Worm (Caenorhabditis elegans) whole organism, young adult: ENCODE measurements around the gene C24A3.2.

Experiments used
- B0035.1 ChIP-seq: sonication (generic microtip); optimal IDR thresholded peaks from 2 replicates; lab custom pipeline; 2016; ENCODE audit warnings: missing genetic modification characterization, mild to moderate bottlenecking, missing compliant biosample characterization, missing genotype, missing genetic modification reagents
- B0261.1 ChIP-seq: sonication (generic microtip); optimal IDR thresholded peaks from 2 replicates; lab custom pipeline; 2016; ENCODE audit warnings: mild to moderate bottlenecking, missing genetic modification characterization, moderate library complexity, missing compliant biosample characterization
- C06A6.2 ChIP-seq: fragments of 200-800 bp; sonication (Bioruptor generic); conservative IDR thresholded peaks from 2 replicates; pipeline ENCODE4 v1.3.6; 2022; ENCODE audit warnings: missing genetic modification characterization, missing compliant biosample characterization
- F22D6.2 ChIP-seq: sonication (generic microtip); optimal IDR thresholded peaks from 2 replicates; lab custom pipeline; 2016; ENCODE audit warnings: mild to moderate bottlenecking, missing genetic modification characterization, missing compliant biosample characterization
- F23B12.7 ChIP-seq: sonication (generic microtip); optimal IDR thresholded peaks from 2 replicates; lab custom pipeline; 2017; ENCODE audit warnings: missing genetic modification characterization, mild to moderate bottlenecking, missing compliant biosample characterization, antibody characterized with exemption, moderate library complexity; ENCODE audit not compliant: insufficient read depth
- F39B2.1 ChIP-seq: fragments of 200-800 bp; sonication (Bioruptor generic); IDR thresholded peaks from 2 replicates; pipeline ENCODE4 v1.3.6; 2022; ENCODE audit warnings: missing genetic modification reagents, missing genetic modification characterization, missing compliant biosample characterization
- F57A8.1 ChIP-seq: fragments of 200-800 bp; sonication (Bioruptor generic); optimal IDR thresholded peaks from 2 replicates; lab custom pipeline; 2018; ENCODE audit warnings: mild to moderate bottlenecking, missing genetic modification characterization, moderate library complexity, missing compliant biosample characterization
- K11D2.4 ChIP-seq: fragments of 200-800 bp; sonication (Bioruptor generic); IDR thresholded peaks from 2 replicates; pipeline ENCODE4 v1.3.6; 2022; ENCODE audit warnings: missing genetic modification reagents, missing genetic modification characterization, missing compliant biosample characterization
- T07F8.4 ChIP-seq: sonication (generic microtip); optimal IDR thresholded peaks from 2 replicates; lab custom pipeline; 2016; ENCODE audit warnings: mild to moderate bottlenecking, missing genetic modification characterization, moderate library complexity, missing compliant biosample characterization
- Y79H2A.3 ChIP-seq: fragments of 200-800 bp; sonication (Bioruptor generic); conservative IDR thresholded peaks from 2 replicates; pipeline ENCODE4 v1.3.6; 2022; ENCODE audit warnings: missing genetic modification reagents, missing genetic modification characterization, missing compliant biosample characterization
- aptf-3 ChIP-seq: fragments of 200-800 bp; sonication (Bioruptor generic); IDR thresholded peaks from 2 replicates; pipeline ENCODE4 v1.3.6; 2022; ENCODE audit warnings: missing genetic modification characterization, missing compliant biosample characterization
- atf-7 ChIP-seq: sonication (generic microtip); optimal IDR thresholded peaks from 2 replicates; lab custom pipeline; 2017; ENCODE audit warnings: mild to moderate bottlenecking, missing genetic modification characterization, missing compliant biosample characterization
- bed-1 ChIP-seq: fragments of 200-800 bp; sonication (Bioruptor generic); IDR thresholded peaks from 2 replicates; pipeline ENCODE4 v1.3.6; 2022; ENCODE audit warnings: missing genetic modification reagents, missing genetic modification characterization, missing compliant biosample characterization
- cebp-2 ChIP-seq: fragments of 200-800 bp; sonication (Bioruptor generic); IDR thresholded peaks from 2 replicates; pipeline ENCODE4 v1.3.6; 2022; ENCODE audit warnings: missing genetic modification characterization, missing compliant biosample characterization
- ceh-100 ChIP-seq: fragments of 200-800 bp; sonication (Bioruptor generic); IDR thresholded peaks from 2 replicates; pipeline ENCODE4 v1.3.6; 2022; ENCODE audit warnings: missing genetic modification reagents, missing genetic modification characterization, missing compliant biosample characterization
- ceh-27 ChIP-seq: fragments of 200-800 bp; sonication (Bioruptor generic); optimal IDR thresholded peaks from 2 replicates; lab custom pipeline; 2018; ENCODE audit warnings: mild to moderate bottlenecking, missing genetic modification characterization, moderate library complexity, missing compliant biosample characterization
- ceh-40 ChIP-seq: fragments of 200-800 bp; sonication (Bioruptor generic); IDR thresholded peaks from 2 replicates; pipeline ENCODE4 v1.3.6; 2022; ENCODE audit warnings: missing genetic modification characterization, missing compliant biosample characterization
- ceh-58 ChIP-seq: fragments of 200-800 bp; sonication (Bioruptor generic); IDR thresholded peaks from 2 replicates; pipeline ENCODE4 v1.3.6; 2022; ENCODE audit warnings: missing genetic modification characterization, missing compliant biosample characterization
- chd-7 ChIP-seq: sonication (generic microtip); optimal IDR thresholded peaks from 2 replicates; lab custom pipeline; 2016; ENCODE audit warnings: mild to moderate bottlenecking, missing genetic modification characterization, moderate library complexity, missing compliant biosample characterization
- dpl-1 ChIP-seq: fragments of 150-350 bp; optimal IDR thresholded peaks from 2 replicates; lab custom pipeline; 2014; ENCODE audit warnings: missing biosample characterization, missing genetic modification reagents, missing genetic modification characterization
- egl-44 ChIP-seq: fragments of 200-800 bp; sonication (Bioruptor generic); IDR thresholded peaks from 2 replicates; pipeline ENCODE4 v1.3.6; 2022; ENCODE audit warnings: missing genetic modification reagents, missing genetic modification characterization, missing compliant biosample characterization
- egrh-3 ChIP-seq: fragments of 200-800 bp; sonication (Bioruptor generic); IDR thresholded peaks from 2 replicates; pipeline ENCODE4 v1.3.6; 2022; ENCODE audit warnings: missing genetic modification reagents, missing genetic modification characterization, missing compliant biosample characterization
- ekl-4 ChIP-seq: fragments of 200-800 bp; sonication (Bioruptor generic); IDR thresholded peaks from 2 replicates; pipeline ENCODE4 v1.3.6; 2022; ENCODE audit warnings: missing genetic modification reagents, missing genetic modification characterization, missing compliant biosample characterization
- ets-4 ChIP-seq: fragments of 200-800 bp; sonication (Bioruptor generic); optimal IDR thresholded peaks from 2 replicates; lab custom pipeline; 2018; ENCODE audit warnings: mild to moderate bottlenecking, missing genetic modification characterization, missing compliant biosample characterization
- let-607 ChIP-seq, 2 experiments: fragments of 200-800 bp in 1 of 2; sonication (Bioruptor generic) in 1 of 2; sonication (generic microtip) in 1 of 2; optimal IDR thresholded peaks; 2 replicates each; lab custom pipeline; 2016 to 2018; ENCODE audit warnings: mild to moderate bottlenecking in 2 of 2, missing compliant biosample characterization in 2 of 2, missing genetic modification characterization in 2 of 2, moderate library complexity in 2 of 2, missing genotype in 1 of 2
- lin-26 ChIP-seq: fragments of 200-800 bp; sonication (Bioruptor generic); IDR thresholded peaks from 2 replicates; pipeline ENCODE4 v1.3.6; 2022; ENCODE audit warnings: missing genetic modification reagents, missing genetic modification characterization, missing compliant biosample characterization
- lsy-27 ChIP-seq: sonication (generic microtip); optimal IDR thresholded peaks from 2 replicates; lab custom pipeline; 2017; ENCODE audit warnings: missing genetic modification characterization, mild to moderate bottlenecking, missing compliant biosample characterization, antibody characterized with exemption, missing genotype, borderline replicate concordance; ENCODE audit not compliant: insufficient read depth
- mcd-1 ChIP-seq: fragments of 200-800 bp; sonication (Bioruptor generic); IDR thresholded peaks from 2 replicates; pipeline ENCODE4 v1.3.6; 2022; ENCODE audit warnings: missing genetic modification reagents, missing genetic modification characterization, missing compliant biosample characterization
- mel-28 ChIP-seq: sonication (generic microtip); optimal IDR thresholded peaks from 2 replicates; lab custom pipeline; 2016; ENCODE audit warnings: borderline replicate concordance, mild to moderate bottlenecking, missing genetic modification characterization, missing compliant biosample characterization
- mes-4 ChIP-seq: sonication (generic microtip); optimal IDR thresholded peaks from 2 replicates; lab custom pipeline; 2016; ENCODE audit warnings: missing genotype, missing genetic modification characterization, missing compliant biosample characterization
- nhr-27 ChIP-seq: fragments of 200-800 bp; sonication (Bioruptor generic); optimal IDR thresholded peaks from 2 replicates; lab custom pipeline; 2018; ENCODE audit warnings: mild to moderate bottlenecking, missing genetic modification characterization, moderate library complexity, missing compliant biosample characterization
- pbrm-1 ChIP-seq: fragments of 200-800 bp; sonication (Bioruptor generic); IDR thresholded peaks from 2 replicates; pipeline ENCODE4 v1.3.6; 2022; ENCODE audit warnings: missing genetic modification reagents, missing genetic modification characterization, missing compliant biosample characterization
- rec-8 ChIP-seq, 2 experiments: sonication (generic microtip); optimal IDR thresholded peaks; 2 replicates each; lab custom pipeline; 2016; ENCODE audit warnings: mild to moderate bottlenecking in 2 of 2, missing genetic modification characterization in 2 of 2, missing genetic modification reagents in 2 of 2, missing genotype in 2 of 2, missing biosample characterization in 1 of 2, missing compliant biosample characterization in 1 of 2, moderate library complexity in 1 of 2
- rpc-1 ChIP-seq, 2 experiments: fragments of 150-350 bp in 1 of 2; sonication (generic microtip) in 1 of 2; optimal IDR thresholded peaks; 2 replicates each; lab custom pipeline; 2014 to 2018; ENCODE audit warnings: missing biosample characterization in 1 of 2, missing genetic modification characterization in 1 of 2, missing genetic modification reagents in 1 of 2, missing genotype in 1 of 2
- sdz-38 ChIP-seq: sonication (generic microtip); optimal IDR thresholded peaks from 2 replicates; lab custom pipeline; 2016; ENCODE audit warnings: missing genotype, missing genetic modification characterization, missing compliant biosample characterization
- snpc-1.1 ChIP-seq: sonication (generic microtip); optimal IDR thresholded peaks from 2 replicates; lab custom pipeline; 2017; ENCODE audit warnings: missing genetic modification characterization, mild to moderate bottlenecking, missing compliant biosample characterization, antibody characterized with exemption, moderate library complexity, missing genotype, missing genetic modification reagents; ENCODE audit not compliant: insufficient read depth
- snpc-1.3 ChIP-seq: sonication (generic microtip); optimal IDR thresholded peaks from 2 replicates; lab custom pipeline; 2017; ENCODE audit warnings: missing genetic modification characterization, mild to moderate bottlenecking, missing compliant biosample characterization, antibody characterized with exemption, moderate library complexity, missing genotype, missing genetic modification reagents; ENCODE audit not compliant: insufficient read depth
- snpc-4 ChIP-seq, 5 experiments: fragments of 150-350 bp in 1 of 5; sonication (generic microtip) in 4 of 5; optimal IDR thresholded peaks; 2 replicates each; lab custom pipeline; 2014 to 2018; ENCODE audit warnings: missing genetic modification characterization in 5 of 5, missing biosample characterization in 3 of 5, antibody characterized with exemption in 2 of 5, mild to moderate bottlenecking in 2 of 5, missing compliant biosample characterization in 2 of 5, missing genotype in 2 of 5, moderate library complexity in 2 of 5, missing genetic modification reagents in 1 of 5
- somi-1 ChIP-seq: fragments of 200-800 bp; sonication (Bioruptor generic); optimal IDR thresholded peaks from 2 replicates; lab custom pipeline; 2018; ENCODE audit warnings: mild to moderate bottlenecking, missing genetic modification characterization, missing compliant biosample characterization
- sptf-2 ChIP-seq: fragments of 200-800 bp; sonication (Bioruptor generic); optimal IDR thresholded peaks from 2 replicates; lab custom pipeline; 2018; ENCODE audit warnings: mild to moderate bottlenecking, missing genetic modification characterization, missing compliant biosample characterization
- tbp1 ChIP-seq: fragments of 200-800 bp; sonication (Bioruptor generic); optimal IDR thresholded peaks from 2 replicates; lab custom pipeline; 2018; ENCODE audit warnings: mild to moderate bottlenecking, missing genetic modification characterization, missing compliant biosample characterization
- tbx-9 ChIP-seq: sonication (generic microtip); optimal IDR thresholded peaks from 2 replicates; lab custom pipeline; 2016; ENCODE audit warnings: borderline replicate concordance, missing genetic modification characterization, inconsistent platforms, missing compliant biosample characterization
- unc-130 ChIP-seq: sonication (generic microtip); optimal IDR thresholded peaks from 2 replicates; lab custom pipeline; 2016; ENCODE audit warnings: missing genetic modification reagents, missing genetic modification characterization, missing compliant biosample characterization
- zim-3 ChIP-seq: sonication (generic microtip); optimal IDR thresholded peaks from 2 replicates; lab custom pipeline; 2017; ENCODE audit warnings: mild to moderate bottlenecking, missing genetic modification characterization, moderate library complexity, missing compliant biosample characterization
- ztf-18 ChIP-seq: sonication (generic microtip); optimal IDR thresholded peaks from 2 replicates; lab custom pipeline; 2016; ENCODE audit warnings: missing genotype, mild to moderate bottlenecking, missing genetic modification characterization, missing compliant biosample characterization
- ztf-25 ChIP-seq: fragments of 200-800 bp; sonication (Bioruptor generic); IDR thresholded peaks from 2 replicates; pipeline ENCODE4 v1.3.6; 2022; ENCODE audit warnings: missing genetic modification reagents, missing genetic modification characterization, missing compliant biosample characterization
- ztf-26 ChIP-seq: sonication (generic microtip); optimal IDR thresholded peaks from 2 replicates; lab custom pipeline; 2017; ENCODE audit warnings: missing genetic modification characterization, missing compliant biosample characterization

C24A3.2 gene

ce11 chrX:8955808-8956207 is 41.5 kb upstream of the C24A3.2 start (continued):
- TF ChIP-seq mel-28 (no peak), ztf-25 (GFP tag; lab: Robert Waterston, UW) (no peak), snpc-1.3 (tag; lab: Kevin White, UChicago) (no peak), zim-3 (tag; lab: Kevin White, UChicago) (no peak), cebp-2 (GFP tag; lab: Robert Waterston, UW) (no peak), T07F8.4 (no peak), ekl-4 (GFP tag; lab: Robert Waterston, UW) (no peak), C06A6.2 (GFP tag; lab: Robert Waterston, UW) (no peak), F39B2.1 (GFP tag; lab: Robert Waterston, UW) (no peak), ceh-58 (GFP tag; lab: Robert Waterston, UW) (no peak), rec-8 (tag; optimal IDR thresholded peaks at IDR 0.05; lab: Kevin White, UChicago) (peak in 1 of 2 experiments; percentile 36), ceh-40 (GFP tag; lab: Robert Waterston, UW) (no peak), mcd-1 (GFP tag; lab: Robert Waterston, UW) (no peak), ztf-18 (tag; lab: Kevin White, UChicago) (peak; percentile 29), ceh-100 (GFP tag; lab: Robert Waterston, UW) (no peak), rpc-1 (optimal IDR thresholded peaks at IDR 0.05; lab: Kevin White, UChicago) (peak; percentile 70), rpc-1 (tag; optimal IDR thresholded peaks at IDR 0.05; lab: Kevin White, UChicago) (peak; percentile 77), nhr-27 (tag; lab: Kevin White, UChicago) (no peak), somi-1 (GFP tag; lab: Kevin White, UChicago) (no peak), F22D6.2 (tag; lab: Kevin White, UChicago) (no peak), snpc-1.1 (no peak), B0035.1 (tag; lab: Kevin White, UChicago) (no peak), dpl-1 (no peak), let-607 (tag; optimal IDR thresholded peaks at IDR 0.05; lab: Kevin White, UChicago) (no peak), Y79H2A.3 (no peak), bed-1 (GFP tag; lab: Robert Waterston, UW) (no peak), egl-44 (GFP tag; lab: Robert Waterston, UW) (no peak), unc-130 (GFP tag; lab: Kevin White, UChicago) (no peak), sptf-2 (no peak), egrh-3 (GFP tag; lab: Robert Waterston, UW) (no peak), ceh-27 (no peak), F23B12.7 (no peak), ets-4 (GFP tag; lab: Kevin White, UChicago) (no peak), sdz-38 (tag; lab: Kevin White, UChicago) (no peak), pbrm-1 (no peak), lin-26 (GFP tag; lab: Robert Waterston, UW) (no peak), chd-7 (tag; lab: Kevin White, UChicago) (no peak), atf-7 (tag; lab: Kevin White, UChicago) (no peak), F57A8.1 (GFP tag; lab: Kevin White, UChicago) (no peak), B0261.1 (tag; lab: Kevin White, UChicago) (peak; percentile 65), tbp1 (GFP tag; lab: Kevin White, UChicago) (peak; percentile 84), aptf-3 (GFP tag; lab: Robert Waterston, UW) (no peak), snpc-4 (GFP tag; optimal IDR thresholded peaks at IDR 0.05; lab: Kevin White, UChicago) (no peak), snpc-4 (tag; optimal IDR thresholded peaks at IDR 0.05; lab: Kevin White, UChicago) (no peak), mes-4 (peak; percentile 9), lsy-27 (tag; lab: Kevin White, UChicago) (no peak), tbx-9 (tag; lab: Kevin White, UChicago) (no peak), ztf-26 (tag; lab: Kevin White, UChicago) (no peak), K11D2.4 (no peak)
